Fruit fly (Drosophila melanogaster) whole organism, embryonic: ENCODE results near the gene CG5618.

Source experiments
- ATbp ChIP-seq: fragments of 200-800 bp; sonication (Bioruptor generic); optimal IDR thresholded peaks from 2 replicates; lab custom pipeline; 2017; ENCODE audit warnings: missing biosample characterization, mild to moderate bottlenecking, missing genetic modification characterization, missing genetic modification reagents
- CG10274 ChIP-seq: fragments of 200-800 bp; sonication (Bioruptor generic); optimal IDR thresholded peaks from 3 replicates; lab custom pipeline; 2017; ENCODE audit warnings: missing biosample characterization, mild to moderate bottlenecking, missing genetic modification characterization
- CG10321 ChIP-seq: fragments of 200-800 bp; sonication (Bioruptor generic); IDR thresholded peaks from 2 replicates; pipeline ENCODE4 v1.3.6; 2022; ENCODE audit warnings: missing biosample characterization, missing genetic modification characterization
- CG10366 ChIP-seq: fragments of 200-800 bp; sonication (Bioruptor generic); IDR thresholded peaks from 2 replicates; pipeline ENCODE4 v1.3.6; 2022; ENCODE audit warnings: missing biosample characterization, missing genetic modification characterization
- CG11504 ChIP-seq: fragments of 200-800 bp; sonication (Bioruptor generic); optimal IDR thresholded peaks from 3 replicates; lab custom pipeline; 2019; ENCODE audit warnings: missing biosample characterization, mild to moderate bottlenecking, missing genetic modification characterization, moderate library complexity
- CG13123 ChIP-seq: fragments of 200-800 bp; sonication (Bioruptor generic); optimal IDR thresholded peaks from 2 replicates; lab custom pipeline; 2016; ENCODE audit warnings: missing biosample characterization, missing genetic modification characterization
- CG13894 ChIP-seq: fragments of 200-800 bp; sonication (Bioruptor generic); optimal IDR thresholded peaks from 3 replicates; lab custom pipeline; 2018; ENCODE audit warnings: missing biosample characterization, mild to moderate bottlenecking, missing genetic modification characterization, moderate library complexity
- CG14860 ChIP-seq: fragments of 200-800 bp; sonication (Bioruptor generic); IDR thresholded peaks from 3 replicates; pipeline ENCODE4 v1.3.6; 2022; ENCODE audit warnings: missing biosample characterization, missing genetic modification characterization; ENCODE audit not compliant: partially characterized antibody
- CG1602 ChIP-seq: fragments of 200-800 bp; sonication (Bioruptor generic); optimal IDR thresholded peaks from 3 replicates; lab custom pipeline; 2016; ENCODE audit warnings: missing biosample characterization, missing genetic modification characterization
- CG17186 ChIP-seq: fragments of 200-800 bp; sonication (Bioruptor generic); optimal IDR thresholded peaks from 3 replicates; lab custom pipeline; 2017; ENCODE audit warnings: missing biosample characterization, missing genetic modification reagents, missing genetic modification characterization
- CG17328 ChIP-seq: fragments of 200-800 bp; sonication (Bioruptor generic); IDR thresholded peaks from 2 replicates; pipeline ENCODE4 v1.3.6; 2022; ENCODE audit warnings: missing biosample characterization, missing genetic modification characterization
- CG1792 ChIP-seq: fragments of 200-800 bp; sonication (Bioruptor generic); optimal IDR thresholded peaks from 2 replicates; lab custom pipeline; 2016; ENCODE audit warnings: missing biosample characterization, missing genetic modification characterization
- CG18262 ChIP-seq: fragments of 200-800 bp; optimal IDR thresholded peaks from 3 replicates; lab custom pipeline; 2019; ENCODE audit warnings: missing biosample characterization, mild to moderate bottlenecking, missing genetic modification characterization, moderate library complexity
- CG2199 ChIP-seq: fragments of 200-800 bp; sonication (Bioruptor generic); IDR thresholded peaks from 3 replicates; pipeline ENCODE4 v1.3.6; 2022; ENCODE audit warnings: missing biosample characterization, missing genetic modification characterization
- CG2875 ChIP-seq: fragments of 200-800 bp; sonication (Bioruptor generic); optimal IDR thresholded peaks from 2 replicates; lab custom pipeline; 2017; ENCODE audit warnings: missing biosample characterization, mild to moderate bottlenecking, missing genetic modification characterization, missing genetic modification reagents
- CG34422 ChIP-seq: fragments of 200-800 bp; sonication (Bioruptor generic); IDR thresholded peaks from 3 replicates; pipeline ENCODE4 v1.3.6; 2022; ENCODE audit warnings: missing biosample characterization, missing genetic modification characterization
- CG3847 ChIP-seq: fragments of 200-800 bp; sonication (Bioruptor generic); IDR thresholded peaks from 2 replicates; pipeline ENCODE4 v1.3.6; 2022; ENCODE audit warnings: missing biosample characterization, missing genetic modification characterization
- CG6654 ChIP-seq: fragments of 200-800 bp; sonication (Bioruptor generic); optimal IDR thresholded peaks from 2 replicates; lab custom pipeline; 2017; ENCODE audit warnings: missing biosample characterization, mild to moderate bottlenecking, missing genetic modification characterization
- CG7271 ChIP-seq: fragments of 200-800 bp; sonication (Bioruptor generic); optimal IDR thresholded peaks from 2 replicates; lab custom pipeline; 2018; ENCODE audit warnings: missing biosample characterization, mild to moderate bottlenecking, missing genetic modification characterization, moderate library complexity
- CG7372 ChIP-seq: fragments of 200-800 bp; sonication (Bioruptor generic); IDR thresholded peaks from 2 replicates; pipeline ENCODE4 v1.3.6; 2022; ENCODE audit warnings: missing biosample characterization, missing genetic modification characterization
- CG7745 ChIP-seq: fragments of 200-800 bp; sonication (Bioruptor generic); optimal IDR thresholded peaks from 2 replicates; lab custom pipeline; 2018; ENCODE audit warnings: missing biosample characterization, mild to moderate bottlenecking, missing genetic modification characterization, moderate library complexity
- CG7839 ChIP-seq: fragments of 200-800 bp; sonication (Bioruptor generic); optimal IDR thresholded peaks from 3 replicates; lab custom pipeline; 2018; ENCODE audit warnings: missing biosample characterization, mild to moderate bottlenecking, missing genetic modification characterization, moderate library complexity
- CG9727 ChIP-seq: fragments of 200-800 bp; sonication (Bioruptor generic); optimal IDR thresholded peaks from 3 replicates; lab custom pipeline; 2017; ENCODE audit warnings: missing biosample characterization, mild to moderate bottlenecking, missing genetic modification characterization
- Dad ChIP-seq: fragments of 200-800 bp; sonication (Bioruptor generic); optimal IDR thresholded peaks from 3 replicates; lab custom pipeline; 2016; ENCODE audit warnings: missing biosample characterization, missing genetic modification characterization
- Dip2 ChIP-seq: fragments of 200-800 bp; sonication (Bioruptor generic); IDR thresholded peaks from 2 replicates; pipeline ENCODE4 v1.3.6; 2022; ENCODE audit warnings: missing biosample characterization, missing genetic modification characterization
- Dip3 ChIP-seq: fragments of 200-800 bp; sonication (Bioruptor generic); optimal IDR thresholded peaks from 3 replicates; lab custom pipeline; 2016; ENCODE audit warnings: missing biosample characterization, missing genetic modification characterization
- HmgZ ChIP-seq: fragments of 200-800 bp; sonication (Bioruptor generic); optimal IDR thresholded peaks from 2 replicates; lab custom pipeline; 2018; ENCODE audit warnings: missing biosample characterization, mild to moderate bottlenecking, missing genetic modification characterization
- Lim3 ChIP-seq: fragments of 200-800 bp; sonication (Bioruptor generic); IDR thresholded peaks from 2 replicates; pipeline ENCODE4 v1.3.6; 2022; ENCODE audit warnings: missing biosample characterization, missing genetic modification characterization
- MBD-R2 ChIP-seq: fragments of 200-800 bp; sonication (Bioruptor generic); IDR thresholded peaks from 2 replicates; pipeline ENCODE4 v1.3.6; 2022; ENCODE audit warnings: missing biosample characterization, missing genetic modification characterization
- NfI ChIP-seq: fragments of 200-800 bp; sonication (Bioruptor generic); optimal IDR thresholded peaks from 3 replicates; lab custom pipeline; 2018; ENCODE audit warnings: missing biosample characterization, mild to moderate bottlenecking, missing genetic modification characterization, moderate library complexity
- Usf ChIP-seq: fragments of 200-800 bp; sonication (Bioruptor generic); optimal IDR thresholded peaks from 2 replicates; lab custom pipeline; 2017; ENCODE audit warnings: missing genotype, missing biosample characterization, missing genetic modification characterization
- ash1 ChIP-seq: fragments of 200-800 bp; sonication (Bioruptor generic); optimal IDR thresholded peaks from 2 replicates; lab custom pipeline; 2018; ENCODE audit warnings: missing biosample characterization, mild to moderate bottlenecking, missing genetic modification characterization
- da ChIP-seq: fragments of 200-800 bp; sonication (Bioruptor generic); optimal IDR thresholded peaks from 2 replicates; lab custom pipeline; 2016; ENCODE audit warnings: missing biosample characterization, missing genetic modification characterization
- dimm ChIP-seq: fragments of 200-800 bp; sonication (Bioruptor generic); IDR thresholded peaks from 2 replicates; pipeline ENCODE4 v1.3.6; 2022; ENCODE audit warnings: missing biosample characterization, missing genetic modification characterization
- dpn ChIP-seq, 2 experiments: fragments of 200-800 bp; sonication (Bioruptor generic); optimal IDR thresholded peaks; 3 replicates each; lab custom pipeline; 2016; ENCODE audit warnings: missing biosample characterization in 2 of 2, missing genetic modification characterization in 2 of 2
- dysf ChIP-seq: fragments of 200-800 bp; sonication (Bioruptor generic); IDR thresholded peaks from 3 replicates; pipeline ENCODE4 v1.3.6; 2022; ENCODE audit warnings: missing biosample characterization, missing genetic modification characterization
- grn ChIP-seq: fragments of 200-800 bp; sonication (Bioruptor generic); optimal IDR thresholded peaks from 3 replicates; lab custom pipeline; 2017; ENCODE audit warnings: missing biosample characterization, missing genetic modification characterization
- gt ChIP-seq: fragments of 200-800 bp; sonication (Bioruptor generic); IDR thresholded peaks from 2 replicates; pipeline ENCODE4 v1.3.6; 2022; ENCODE audit warnings: missing biosample characterization, missing genetic modification characterization
- inv ChIP-seq: fragments of 200-800 bp; sonication (Bioruptor generic); IDR thresholded peaks from 2 replicates; pipeline ENCODE4 v1.3.6; 2022; ENCODE audit warnings: missing biosample characterization, missing genetic modification characterization; ENCODE audit not compliant: partially characterized antibody
- kah ChIP-seq: fragments of 200-800 bp; sonication (Bioruptor generic); optimal IDR thresholded peaks from 2 replicates; lab custom pipeline; 2018; ENCODE audit warnings: missing biosample characterization, mild to moderate bottlenecking, missing genetic modification characterization
- kni ChIP-seq: fragments of 200-800 bp; sonication (Bioruptor generic); optimal IDR thresholded peaks from 3 replicates; lab custom pipeline; 2017; ENCODE audit warnings: mild to moderate bottlenecking, missing biosample characterization, missing genetic modification reagents, missing genetic modification characterization
- lola ChIP-seq, 3 experiments: fragments of >200 bp in 2 of 3; fragments of 200-800 bp in 1 of 3; sonication (Bioruptor generic) in 1 of 3; optimal IDR thresholded peaks; 2 replicates each; lab custom pipeline; 2017 to 2019; ENCODE audit warnings: missing biosample characterization in 3 of 3, missing genetic modification characterization in 3 of 3, mild to moderate bottlenecking in 1 of 3, moderate library complexity in 1 of 3
- pzg ChIP-seq: fragments of 200-800 bp; sonication (Bioruptor generic); optimal IDR thresholded peaks from 3 replicates; lab custom pipeline; 2018; ENCODE audit warnings: missing biosample characterization, mild to moderate bottlenecking, missing genetic modification characterization, moderate library complexity
- sc ChIP-seq, 3 experiments: fragments of >200 bp in 2 of 3; fragments of 200-800 bp in 1 of 3; sonication (Bioruptor generic) in 1 of 3; optimal IDR thresholded peaks; 2 replicates in 2 of 3; 3 replicates in 1 of 3; lab custom pipeline; 2017; ENCODE audit warnings: mild to moderate bottlenecking in 1 of 3, missing biosample characterization in 1 of 3, missing genetic modification characterization in 1 of 3, missing genetic modification reagents in 1 of 3
- scrt ChIP-seq: fragments of 200-800 bp; sonication (Bioruptor generic); optimal IDR thresholded peaks from 2 replicates; lab custom pipeline; 2018; ENCODE audit warnings: missing biosample characterization, mild to moderate bottlenecking, missing genetic modification characterization, moderate library complexity
- shn ChIP-seq: fragments of 200-800 bp; sonication (Bioruptor generic); optimal IDR thresholded peaks from 3 replicates; lab custom pipeline; 2016; ENCODE audit warnings: missing biosample characterization, missing genetic modification characterization
- sr ChIP-seq: fragments of 200-800 bp; sonication (Bioruptor generic); IDR thresholded peaks from 3 replicates; pipeline ENCODE4 v1.3.6; 2022; ENCODE audit warnings: missing biosample characterization, missing genetic modification characterization
- wdn ChIP-seq: fragments of 200-800 bp; sonication (Bioruptor generic); IDR thresholded peaks from 2 replicates; pipeline ENCODE4 v1.3.6; 2022; ENCODE audit warnings: missing biosample characterization, missing genetic modification characterization
- wek ChIP-seq: fragments of 200-800 bp; sonication (Bioruptor generic); optimal IDR thresholded peaks from 3 replicates; lab custom pipeline; 2018; ENCODE audit warnings: missing biosample characterization, mild to moderate bottlenecking, missing genetic modification characterization, moderate library complexity
- yki ChIP-seq: fragments of >200 bp; optimal IDR thresholded peaks from 3 replicates; lab custom pipeline; 2018
- zfh2 ChIP-seq: fragments of 200-800 bp; sonication (Bioruptor generic); optimal IDR thresholded peaks from 2 replicates; lab custom pipeline; 2016; ENCODE audit warnings: missing biosample characterization, missing genetic modification characterization

Gene CG5618

dm6 chr3L:20313469-20313868 is 39.8 kb upstream of the CG5618 start, which contains the start of gene alphaSnap (continued):
- TF ChIP-seq CG2199: no peak
- no peak for TF ChIP-seq yki (lab: Kevin White, UChicago)
- peak; percentile 80 for TF ChIP-seq HmgZ (tag; lab: Kevin White, UChicago)
- TF ChIP-seq CG3847: peak; percentile 55
- TF ChIP-seq dimm (GFP tag; lab: Robert Waterston, UW): no peak
- no peak for TF ChIP-seq CG14860
- TF ChIP-seq inv (GFP tag; lab: Robert Waterston, UW): no peak
- no peak for TF ChIP-seq CG17328 (GFP tag; lab: Robert Waterston, UW)
- TF ChIP-seq kni (GFP tag; lab: Kevin White, UChicago): no peak
- no peak for TF ChIP-seq CG10274 (GFP tag; lab: Kevin White, UChicago)
- no peak for TF ChIP-seq scrt
- TF ChIP-seq CG6654 (GFP tag; lab: Kevin White, UChicago): no peak
- TF ChIP-seq CG10321 (GFP tag; lab: Robert Waterston, UW): no peak
- TF ChIP-seq CG17186 (GFP tag; lab: Kevin White, UChicago): peak; percentile 61
- no peak for TF ChIP-seq Lim3 (GFP tag; lab: Robert Waterston, UW)
- no peak for TF ChIP-seq CG7745 (tag; lab: Kevin White, UChicago)
- TF ChIP-seq wek (GFP tag; lab: Kevin White, UChicago): peak; percentile 2
- TF ChIP-seq CG10366 (GFP tag; lab: Robert Waterston, UW): 0 out of 2 replicates have a peak, but pooled peaks have one; percentile 15
- TF ChIP-seq Usf (GFP tag; lab: Kevin White, UChicago): no peak
- peak; percentile 0 for TF ChIP-seq CG13894 (tag; lab: Kevin White, UChicago)
- no peak for TF ChIP-seq sc (optimal IDR thresholded peaks at IDR 0.05; lab: Kevin White, UChicago)
- peak; percentile 37 for TF ChIP-seq sc (GFP tag; optimal IDR thresholded peaks at IDR 0.05; lab: Kevin White, UChicago)
- TF ChIP-seq CG34422 (GFP tag; lab: Robert Waterston, UW): peak; percentile 32; the same call in 1 of the 3 replicates
- TF ChIP-seq lola (GFP tag; optimal IDR thresholded peaks at IDR 0.05; lab: Kevin White, UChicago): no peak
- no peak for TF ChIP-seq kah (GFP tag; lab: Kevin White, UChicago)
- TF ChIP-seq ATbp (GFP tag; lab: Kevin White, UChicago): no peak
- TF ChIP-seq MBD-R2 (GFP tag; lab: Robert Waterston, UW): peak; percentile 83
- TF ChIP-seq gt (GFP tag; lab: Robert Waterston, UW): no peak
- TF ChIP-seq CG1602 (GFP tag; lab: Kevin White, UChicago): no peak
- TF ChIP-seq CG1792 (GFP tag; lab: Kevin White, UChicago): no peak
- no peak for TF ChIP-seq CG11504
- TF ChIP-seq wdn (GFP tag; lab: Robert Waterston, UW): no peak
- no peak for TF ChIP-seq CG9727
- TF ChIP-seq Dip2 (GFP tag; lab: Robert Waterston, UW): no peak
- TF ChIP-seq zfh2: peak; percentile 48
- TF ChIP-seq ash1 (GFP tag; lab: Kevin White, UChicago): no peak
- no peak for TF ChIP-seq da
- TF ChIP-seq sr (GFP tag; lab: Robert Waterston, UW): no peak
- peak; percentile 7 for TF ChIP-seq CG18262 (tag; lab: Kevin White, UChicago)
- TF ChIP-seq CG7839 (tag; lab: Kevin White, UChicago): no peak
- TF ChIP-seq CG7372 (GFP tag; lab: Robert Waterston, UW): no peak
- TF ChIP-seq dysf: no peak
- TF ChIP-seq CG13123 (GFP tag; lab: Kevin White, UChicago): no peak
- peak; percentile 38 for TF ChIP-seq NfI (GFP tag; lab: Kevin White, UChicago)
- peak; percentile 39 to 49 for TF ChIP-seq dpn (GFP tag; optimal IDR thresholded peaks at IDR 0.05; lab: Kevin White, UChicago)
- TF ChIP-seq shn (GFP tag; lab: Kevin White, UChicago): peak; percentile 17
- no peak for TF ChIP-seq Dad (GFP tag; lab: Kevin White, UChicago)
- TF ChIP-seq grn: no peak
- no peak for TF ChIP-seq CG2875 (GFP tag; lab: Kevin White, UChicago)
- TF ChIP-seq pzg (GFP tag; lab: Kevin White, UChicago): peak; percentile 91
- no peak for TF ChIP-seq CG7271 (tag; lab: Kevin White, UChicago)
- no peak for TF ChIP-seq Dip3 (GFP tag; lab: Kevin White, UChicago)
